Worm (Caenorhabditis elegans) whole organism, L4 larva: Measurements from ENCODE around the gene D1054.1.

Experiments
- F49E8.2 ChIP-seq: sonication (generic microtip); optimal IDR thresholded peaks from 2 replicates; lab custom pipeline; 2016; ENCODE audit warnings: missing compliant biosample characterization, mild to moderate bottlenecking, missing genetic modification characterization, borderline replicate concordance
- ama-1 ChIP-seq: fragments of 150-350 bp; optimal IDR thresholded peaks from 2 replicates; lab custom pipeline; 2014; ENCODE audit warnings: inconsistent platforms, mixed read lengths
- ceh-32 ChIP-seq: sonication (generic microtip); optimal IDR thresholded peaks from 2 replicates; lab custom pipeline; 2016; ENCODE audit warnings: mild to moderate bottlenecking, missing genetic modification characterization, missing compliant biosample characterization; ENCODE audit not compliant: poor library complexity
- fos-1 ChIP-seq: fragments of 150-350 bp; optimal IDR thresholded peaks from 2 replicates; lab custom pipeline; 2014; ENCODE audit warnings: missing biosample characterization, missing genetic modification characterization
- set-16 ChIP-seq: fragments of 200-800 bp; sonication (Bioruptor generic); IDR thresholded peaks from 2 replicates; pipeline ENCODE4 v1.3.6; 2022; ENCODE audit warnings: missing genetic modification reagents, missing genetic modification characterization, missing compliant biosample characterization
- zag-1 ChIP-seq: fragments of 150-350 bp; optimal IDR thresholded peaks from 2 replicates; lab custom pipeline; 2014; ENCODE audit warnings: missing biosample characterization, missing genetic modification characterization

DNA sequence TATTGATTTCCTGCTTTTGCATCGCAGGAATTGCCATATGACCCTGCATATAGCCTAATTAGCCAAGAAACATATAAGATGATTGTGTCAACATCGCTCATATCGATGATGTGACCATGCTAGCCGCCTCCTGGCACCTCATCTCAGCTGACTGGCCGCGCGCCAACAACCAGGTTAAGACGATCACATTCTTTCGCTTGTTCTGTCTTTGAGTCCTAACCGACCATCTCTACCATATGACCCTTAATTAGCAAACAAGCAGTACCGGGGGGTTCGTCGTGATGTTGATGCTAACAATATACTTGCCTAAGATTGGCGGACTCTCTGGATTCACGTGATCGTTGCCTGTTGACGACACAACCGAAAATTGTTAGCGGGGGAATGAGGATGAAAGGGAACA lies 47.4 kb downstream of the D1054.1 start:
- TF ChIP-seq zag-1 (tag; lab: Kevin White, UChicago) (no peak), fos-1 (tag; lab: Kevin White, UChicago) (no peak), ceh-32 (tag; lab: Kevin White, UChicago) (no peak), set-16 (GFP tag; lab: Robert Waterston, UW) (0 out of 2 replicates have a peak, but pooled peaks have one; percentile 12), ama-1 (lab: Kevin White, UChicago) (no peak), F49E8.2 (tag; lab: Kevin White, UChicago) (no peak)
